Worm (Caenorhabditis elegans) whole organism, L4 larva: ENCODE results near the gene daf-41.

Source experiments
- D1046.2 ChIP-seq: fragments of 200-800 bp; sonication (Bioruptor generic); IDR thresholded peaks from 2 replicates; pipeline ENCODE4 v1.3.6; 2022; ENCODE audit warnings: missing genetic modification characterization, missing compliant biosample characterization
- F10B5.3 ChIP-seq: sonication (generic microtip); optimal IDR thresholded peaks from 2 replicates; lab custom pipeline; 2016; ENCODE audit warnings: mild to moderate bottlenecking, missing genetic modification characterization, missing compliant biosample characterization
- F26F4.8 ChIP-seq: fragments of 200-800 bp; sonication (Bioruptor generic); conservative IDR thresholded peaks from 2 replicates; pipeline ENCODE4 v1.3.6; 2022; ENCODE audit warnings: missing genetic modification characterization, missing compliant biosample characterization
- F37D6.2 ChIP-seq: sonication (generic microtip); optimal IDR thresholded peaks from 2 replicates; lab custom pipeline; 2016; ENCODE audit warnings: mild to moderate bottlenecking, missing genetic modification characterization, missing compliant biosample characterization
- R02D3.7 ChIP-seq: fragments of 150-350 bp; sonication (generic microtip); optimal IDR thresholded peaks from 3 replicates; lab custom pipeline; 2014; ENCODE audit warnings: missing biosample characterization, missing genetic modification characterization
- aha-1 ChIP-seq: fragments of 150-350 bp; peaks from one replicate; lab custom pipeline; 2014; ENCODE audit warnings: missing biosample characterization, missing genetic modification characterization
- aly-2 ChIP-seq: sonication (generic microtip); optimal IDR thresholded peaks from 2 replicates; lab custom pipeline; 2018; ENCODE audit warnings: missing biosample characterization, missing genetic modification characterization
- ama-1 ChIP-seq: fragments of 150-350 bp; optimal IDR thresholded peaks from 2 replicates; lab custom pipeline; 2014; ENCODE audit warnings: inconsistent platforms, mixed read lengths
- ceh-20 ChIP-seq: fragments of 200-800 bp; sonication (Bioruptor generic); IDR thresholded peaks from 2 replicates; pipeline ENCODE4 v1.3.6; 2022; ENCODE audit warnings: missing genetic modification reagents, missing genetic modification characterization, missing compliant biosample characterization
- ces-1 ChIP-seq: fragments of 150-350 bp; sonication (generic microtip); optimal IDR thresholded peaks from 4 replicates; lab custom pipeline; 2014; ENCODE audit warnings: missing biosample characterization, missing genetic modification reagents, missing genetic modification characterization
- cey-2 ChIP-seq: sonication (generic microtip); optimal IDR thresholded peaks from 3 replicates; lab custom pipeline; 2017; ENCODE audit warnings: missing genetic modification characterization, mild to moderate bottlenecking, missing compliant biosample characterization, antibody characterized with exemption, borderline replicate concordance; ENCODE audit not compliant: insufficient read depth
- daf-19 ChIP-seq: fragments of 200-800 bp; sonication (Bioruptor generic); conservative IDR thresholded peaks from 2 replicates; pipeline ENCODE4 v1.3.6; 2022; ENCODE audit warnings: missing genetic modification characterization, missing compliant biosample characterization
- daf-8 ChIP-seq: fragments of 200-800 bp; sonication (Bioruptor generic); IDR thresholded peaks from 2 replicates; pipeline ENCODE4 v1.3.6; 2022; ENCODE audit warnings: missing genetic modification characterization, missing compliant biosample characterization
- dmd-9 ChIP-seq: fragments of 200-800 bp; sonication (Bioruptor generic); IDR thresholded peaks from 2 replicates; pipeline ENCODE4 v1.3.6; 2022; ENCODE audit warnings: missing genetic modification reagents, missing genetic modification characterization, missing compliant biosample characterization
- duxl-1 ChIP-seq: sonication (generic microtip); optimal IDR thresholded peaks from 2 replicates; lab custom pipeline; 2016; ENCODE audit warnings: mild to moderate bottlenecking, missing genetic modification characterization, moderate library complexity, missing compliant biosample characterization; ENCODE audit not compliant: poor library complexity
- egl-27 ChIP-seq: sonication (generic microtip); optimal IDR thresholded peaks from 3 replicates; lab custom pipeline; 2017; ENCODE audit warnings: missing biosample characterization, missing genetic modification reagents, missing genetic modification characterization
- hif-1 ChIP-seq, 2 experiments: sonication (generic microtip); optimal IDR thresholded peaks; 2 replicates each; lab custom pipeline; 2016 to 2017; ENCODE audit warnings: missing compliant biosample characterization in 2 of 2, missing genetic modification characterization in 2 of 2, missing genetic modification reagents in 2 of 2, missing genotype in 2 of 2, mild to moderate bottlenecking in 1 of 2
- hlh-30 ChIP-seq: sonication (generic microtip); optimal IDR thresholded peaks from 2 replicates; lab custom pipeline; 2017; ENCODE audit warnings: antibody characterized with exemption, mild to moderate bottlenecking, missing genetic modification characterization, missing compliant biosample characterization; ENCODE audit not compliant: insufficient read depth
- lin-1 ChIP-seq: fragments of 200-800 bp; sonication (Bioruptor generic); IDR thresholded peaks from 2 replicates; pipeline ENCODE4 v1.3.6; 2022; ENCODE audit warnings: missing genetic modification reagents, missing genetic modification characterization, missing compliant biosample characterization
- lin-13 ChIP-seq: fragments of 150-350 bp; optimal IDR thresholded peaks from 2 replicates; lab custom pipeline; 2014; ENCODE audit warnings: missing biosample characterization, missing genetic modification reagents, missing genetic modification characterization
- lin-38 ChIP-seq: fragments of 200-800 bp; sonication (Bioruptor generic); IDR thresholded peaks from 2 replicates; pipeline ENCODE4 v1.3.6; 2022; ENCODE audit warnings: missing genetic modification reagents, missing genetic modification characterization, missing compliant biosample characterization
- lsy-2 ChIP-seq, 2 experiments: fragments of 150-350 bp in 1 of 2; sonication (generic microtip) in 1 of 2; optimal IDR thresholded peaks; 2 replicates each; lab custom pipeline; 2014 to 2017; ENCODE audit warnings: missing biosample characterization in 2 of 2, missing genetic modification characterization in 2 of 2
- mdt-29 ChIP-seq: fragments of 200-800 bp; sonication (Bioruptor generic); IDR thresholded peaks from 2 replicates; pipeline ENCODE4 v1.3.6; 2022; ENCODE audit warnings: missing genetic modification reagents, missing genetic modification characterization, missing compliant biosample characterization
- mep-1 ChIP-seq: fragments of 150-350 bp; sonication (generic microtip); optimal IDR thresholded peaks from 3 replicates; lab custom pipeline; 2014; ENCODE audit warnings: missing biosample characterization, missing genetic modification characterization
- mxl-2 ChIP-seq: fragments of 200-800 bp; sonication (Bioruptor generic); conservative IDR thresholded peaks from 2 replicates; pipeline ENCODE4 v1.3.6; 2022; ENCODE audit warnings: missing genetic modification reagents, missing genetic modification characterization, missing compliant biosample characterization
- mxl-3 ChIP-seq: fragments of 200-800 bp; sonication (Bioruptor generic); optimal IDR thresholded peaks from 2 replicates; lab custom pipeline; 2018; ENCODE audit warnings: mild to moderate bottlenecking, missing genetic modification characterization, missing compliant biosample characterization
- nhr-102 ChIP-seq: sonication (generic microtip); optimal IDR thresholded peaks from 2 replicates; lab custom pipeline; 2016; ENCODE audit warnings: mild to moderate bottlenecking, missing genetic modification characterization, moderate library complexity, missing compliant biosample characterization
- nhr-11 ChIP-seq: fragments of 150-350 bp; optimal IDR thresholded peaks from 2 replicates; lab custom pipeline; 2014; ENCODE audit warnings: missing biosample characterization, missing genetic modification characterization
- nhr-28 ChIP-seq: fragments of 150-350 bp; optimal IDR thresholded peaks from 2 replicates; lab custom pipeline; 2014; ENCODE audit warnings: missing biosample characterization, missing genetic modification characterization
- nhr-48 ChIP-seq: sonication (generic microtip); optimal IDR thresholded peaks from 2 replicates; lab custom pipeline; 2016; ENCODE audit warnings: mild to moderate bottlenecking, missing genetic modification characterization, missing compliant biosample characterization
- nhr-6 ChIP-seq: fragments of 150-350 bp; optimal IDR thresholded peaks from 2 replicates; lab custom pipeline; 2014; ENCODE audit warnings: missing biosample characterization, missing genetic modification characterization
- nhr-77 ChIP-seq: fragments of 150-350 bp; optimal IDR thresholded peaks from 2 replicates; lab custom pipeline; 2014; ENCODE audit warnings: missing biosample characterization, missing genetic modification characterization
- php-3 ChIP-seq: fragments of 200-800 bp; sonication (Bioruptor generic); IDR thresholded peaks from 2 replicates; pipeline ENCODE4 v1.3.6; 2022; ENCODE audit warnings: missing genetic modification reagents, missing genetic modification characterization, missing compliant biosample characterization
- pqm-1 ChIP-seq: sonication (generic microtip); optimal IDR thresholded peaks from 2 replicates; lab custom pipeline; 2017; ENCODE audit warnings: missing biosample characterization, missing genetic modification characterization
- set-16 ChIP-seq: fragments of 200-800 bp; sonication (Bioruptor generic); IDR thresholded peaks from 2 replicates; pipeline ENCODE4 v1.3.6; 2022; ENCODE audit warnings: missing genetic modification reagents, missing genetic modification characterization, missing compliant biosample characterization
- snpc-1.2 ChIP-seq: fragments of 200-800 bp; sonication (Bioruptor generic); IDR thresholded peaks from 2 replicates; pipeline ENCODE4 v1.3.6; 2022; ENCODE audit warnings: missing genetic modification reagents, missing genetic modification characterization, missing compliant biosample characterization
- spr-3 ChIP-seq: fragments of 200-800 bp; sonication (Bioruptor generic); optimal IDR thresholded peaks from 2 replicates; lab custom pipeline; 2018; ENCODE audit warnings: mild to moderate bottlenecking, missing genetic modification characterization, missing compliant biosample characterization
- tag-97 ChIP-seq: fragments of 200-800 bp; sonication (Bioruptor generic); IDR thresholded peaks from 2 replicates; pipeline ENCODE4 v1.3.6; 2022; ENCODE audit warnings: missing genetic modification characterization, missing compliant biosample characterization
- tra-1 ChIP-seq: fragments of 200-800 bp; sonication (Bioruptor generic); IDR thresholded peaks from 2 replicates; pipeline ENCODE4 v1.3.6; 2022; ENCODE audit warnings: missing genetic modification reagents, missing genetic modification characterization, missing compliant biosample characterization
- unc-130 ChIP-seq: sonication (generic microtip); optimal IDR thresholded peaks from 2 replicates; lab custom pipeline; 2016; ENCODE audit warnings: missing genetic modification reagents, missing genetic modification characterization, missing compliant biosample characterization
- zag-1 ChIP-seq: fragments of 150-350 bp; optimal IDR thresholded peaks from 2 replicates; lab custom pipeline; 2014; ENCODE audit warnings: missing biosample characterization, missing genetic modification characterization
- zfp-3 ChIP-seq: fragments of 200-800 bp; sonication (Bioruptor generic); conservative IDR thresholded peaks from 2 replicates; pipeline ENCODE4 v1.3.6; 2022; ENCODE audit warnings: missing genetic modification reagents, missing genetic modification characterization, missing compliant biosample characterization

Gene daf-41

DNA sequence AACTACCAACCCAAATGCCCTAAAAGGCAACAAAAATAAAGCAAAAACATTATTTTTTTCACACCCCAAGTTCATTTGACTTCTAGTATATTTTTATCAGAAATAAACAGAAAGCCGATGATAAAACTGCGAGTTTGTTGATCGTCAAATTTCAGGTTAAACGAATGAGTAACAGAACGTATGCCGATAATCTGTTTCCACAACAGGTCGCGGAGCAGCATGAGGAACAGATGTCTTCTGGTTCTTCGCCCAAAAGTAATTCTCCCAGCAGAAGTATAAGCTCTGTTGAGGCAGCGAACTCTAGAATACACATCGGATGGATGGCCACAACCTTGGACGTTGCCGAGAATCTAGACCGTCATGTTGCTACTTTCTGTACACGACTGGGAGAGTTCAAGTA, 44.1 kb downstream of the daf-41 start, which contains the start of gene prmt-5 (continued):
- TF ChIP-seq ama-1 (lab: Kevin White, UChicago) (peak; percentile 93), ces-1 (GFP tag; lab: Kevin White, UChicago) (no peak), daf-19 (GFP tag; lab: Robert Waterston, UW) (no peak), F10B5.3 (tag; lab: Kevin White, UChicago) (no peak), nhr-48 (no peak), ceh-20 (GFP tag; lab: Robert Waterston, UW) (0 out of 2 replicates have a peak, but pooled peaks have one; percentile 8), R02D3.7 (no peak), set-16 (GFP tag; lab: Robert Waterston, UW) (no peak), D1046.2 (peak; percentile 60; the same call in 1 of the 2 replicates), zag-1 (no peak), mxl-2 (GFP tag; lab: Robert Waterston, UW) (no peak), egl-27 (tag; lab: Kevin White, UChicago) (no peak), mep-1 (peak; percentile 47), spr-3 (GFP tag; lab: Kevin White, UChicago) (peak; percentile 59), cey-2 (no peak), F26F4.8 (no peak), hlh-30 (tag; lab: Kevin White, UChicago) (no peak), snpc-1.2 (GFP tag; lab: Robert Waterston, UW) (no peak), F37D6.2 (tag; lab: Kevin White, UChicago) (no peak), tra-1 (GFP tag; lab: Robert Waterston, UW) (peak; percentile 67), php-3 (no peak), lin-1 (GFP tag; lab: Robert Waterston, UW) (0 out of 2 replicates have a peak, but pooled peaks have one; percentile 73), pqm-1 (tag; lab: Kevin White, UChicago) (no peak)
- TF ChIP-seq, all 104 proteins: peak for 45

DNA sequence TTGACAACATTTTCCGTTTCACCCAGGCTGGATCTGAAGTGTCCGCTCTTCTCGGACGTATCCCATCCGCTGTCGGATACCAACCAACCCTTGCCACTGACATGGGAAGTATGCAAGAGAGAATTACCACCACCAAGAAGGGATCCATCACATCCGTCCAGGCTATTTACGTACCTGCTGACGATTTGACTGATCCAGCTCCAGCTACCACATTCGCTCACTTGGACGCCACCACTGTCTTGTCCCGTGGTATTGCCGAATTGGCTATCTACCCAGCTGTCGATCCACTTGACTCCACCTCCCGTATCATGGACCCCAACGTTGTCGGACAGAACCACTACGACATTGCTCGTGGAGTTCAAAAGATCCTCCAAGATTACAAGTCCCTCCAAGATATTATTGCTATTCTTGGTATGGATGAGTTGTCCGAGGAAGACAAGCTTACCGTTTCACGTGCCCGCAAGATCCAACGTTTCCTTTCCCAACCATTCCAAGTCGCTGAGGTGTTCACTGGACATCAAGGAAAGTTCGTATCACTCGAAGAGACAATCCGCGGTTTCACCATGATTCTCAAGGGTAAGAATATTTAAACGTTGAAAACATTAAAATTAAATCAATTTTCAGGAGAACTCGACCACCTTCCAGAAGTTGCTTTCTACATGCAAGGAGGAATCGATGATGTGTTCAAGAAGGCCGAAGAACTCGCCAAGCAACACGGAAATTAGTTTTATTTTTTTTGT, 44.9 kb downstream of the daf-41 start:
- no peak for TF ChIP-seq mdt-29 (GFP tag; lab: Robert Waterston, UW)
- no peak for TF ChIP-seq F26F4.8
- no peak for TF ChIP-seq php-3
- no peak for TF ChIP-seq hif-1 (tag; optimal IDR thresholded peaks at IDR 0.05; lab: Kevin White, UChicago)
- TF ChIP-seq D1046.2: 0 out of 2 replicates have a peak, but pooled peaks have one; percentile 20
- TF ChIP-seq aly-2: peak; percentile 75
- TF ChIP-seq aha-1 (tag; lab: Kevin White, UChicago): peak; percentile 82
- TF ChIP-seq daf-8 (GFP tag; lab: Robert Waterston, UW): no peak

DNA sequence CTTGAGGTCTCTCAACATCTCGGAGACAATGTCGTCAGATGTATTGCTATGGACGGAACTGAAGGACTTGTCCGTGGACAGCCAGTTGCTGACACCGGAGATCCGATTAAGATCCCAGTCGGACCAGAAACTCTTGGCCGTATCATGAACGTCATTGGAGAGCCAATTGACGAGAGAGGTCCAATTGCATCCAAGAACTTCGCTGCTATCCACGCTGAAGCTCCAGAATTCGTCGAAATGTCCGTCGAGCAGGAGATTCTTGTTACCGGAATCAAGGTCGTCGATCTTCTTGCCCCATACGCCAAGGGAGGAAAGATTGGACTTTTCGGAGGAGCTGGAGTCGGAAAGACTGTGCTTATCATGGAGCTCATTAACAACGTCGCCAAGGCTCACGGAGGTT, 45.7 kb downstream of the daf-41 start:
- TF ChIP-seq tag-97 (GFP tag; lab: Robert Waterston, UW) (no peak), nhr-11 (tag; lab: Kevin White, UChicago) (no peak)
- TF ChIP-seq, all 104 proteins: peak for 0

DNA sequence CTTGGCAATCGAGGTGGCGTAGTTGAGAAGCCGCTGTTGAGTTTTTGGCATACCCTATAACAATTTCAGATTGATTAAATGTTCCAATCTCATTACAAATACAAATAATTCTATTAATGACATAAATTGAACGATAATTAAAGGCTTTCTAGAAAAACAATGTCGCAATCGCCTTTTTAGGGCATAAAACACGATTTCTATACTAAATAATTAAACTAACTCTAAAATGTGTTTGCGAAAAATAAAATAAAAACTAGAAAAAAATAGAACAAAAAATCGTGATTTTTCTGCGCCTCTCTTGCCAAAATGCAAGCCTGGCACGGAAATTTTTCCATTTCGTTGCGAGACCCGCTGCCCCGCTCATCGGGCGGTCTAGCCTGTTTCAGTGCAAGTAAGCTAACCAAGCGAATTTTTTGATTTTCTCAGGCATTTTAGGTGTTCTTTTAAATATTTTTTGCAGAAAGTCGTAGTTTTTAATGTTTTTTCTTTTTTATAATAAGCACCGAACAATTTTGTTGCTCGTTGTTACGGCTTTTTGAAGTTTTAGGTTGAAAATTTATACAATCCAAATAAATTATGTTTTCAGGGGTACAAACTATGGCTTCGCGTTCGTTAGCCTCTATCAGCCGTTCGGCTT, 46.6 kb downstream of the daf-41 start, which contains the start of the genes C34E10.12, C34E10.10 and atp-2:
Gene C34E10.12, minus strand, starts transcription at position 51 of the 637 bp plus-strand sequence.
Gene C34E10.10, minus strand, starts transcription at position 54 of the 637 bp plus-strand sequence.
Gene atp-2, plus strand, starts transcription at position 587 of the 637 bp plus-strand sequence.
- TF ChIP-seq set-16 (GFP tag; lab: Robert Waterston, UW) (no peak), lin-38 (GFP tag; lab: Robert Waterston, UW) (peak; percentile 78), duxl-1 (tag; lab: Kevin White, UChicago) (peak; percentile 11), egl-27 (tag; lab: Kevin White, UChicago) (no peak), zfp-3 (GFP tag; lab: Robert Waterston, UW) (0 out of 2 replicates have a peak, but pooled peaks have one; percentile 37), aha-1 (tag; lab: Kevin White, UChicago) (peak; percentile 96), cey-2 (no peak), nhr-102 (tag; lab: Kevin White, UChicago) (peak; percentile 51), php-3 (no peak), nhr-6 (peak; percentile 79), nhr-28 (peak; percentile 82), lsy-2 (tag; optimal IDR thresholded peaks at IDR 0.05; lab: Kevin White, UChicago) (peak in 1 of 2 experiments; percentile 93), dmd-9 (peak; percentile 42; the same call in 1 of the 2 replicates), unc-130 (GFP tag; lab: Kevin White, UChicago) (peak; percentile 77), mxl-3 (GFP tag; lab: Kevin White, UChicago) (peak; percentile 27), hif-1 (tag; optimal IDR thresholded peaks at IDR 0.05; lab: Kevin White, UChicago) (peak in 1 of 2 experiments; percentile 77), ceh-20 (GFP tag; lab: Robert Waterston, UW) (peak; percentile 47; the same call in 1 of the 2 replicates), nhr-77 (tag; lab: Kevin White, UChicago) (peak; percentile 77), lin-13 (peak; percentile 76)
